Fruit fly (Drosophila melanogaster) whole organism, wandering third instar larva: ENCODE results near the gene sunn.

ENCODE experiments used
- CG32264 ChIP-seq: fragments of 200-800 bp; sonication (Bioruptor generic); optimal IDR thresholded peaks from 2 replicates; lab custom pipeline; 2016; ENCODE audit warnings: missing biosample characterization, missing genetic modification characterization
- CG9705 ChIP-seq: fragments of 200-800 bp; sonication (Bioruptor generic); optimal IDR thresholded peaks from 2 replicates; lab custom pipeline; 2018; ENCODE audit warnings: missing biosample characterization, mild to moderate bottlenecking, missing genetic modification characterization
- CrebA ChIP-seq: fragments of 200-800 bp; sonication (Bioruptor generic); optimal IDR thresholded peaks from 2 replicates; lab custom pipeline; 2016; ENCODE audit warnings: missing biosample characterization, mild to moderate bottlenecking, missing genetic modification characterization, borderline replicate concordance
- Dfd ChIP-seq: fragments of >200 bp; optimal IDR thresholded peaks from 2 replicates; lab custom pipeline; 2017; ENCODE audit warnings: missing biosample characterization, missing genetic modification characterization
- Dif ChIP-seq: fragments of 200-275, 200-300 bp; sonication (Bioruptor generic); optimal IDR thresholded peaks from 2 replicates; lab custom pipeline; 2018; ENCODE audit warnings: missing biosample characterization, missing genetic modification characterization; ENCODE audit not compliant: partially characterized antibody
- Hnf4 ChIP-seq: fragments of 200-800 bp; sonication (Bioruptor generic); optimal IDR thresholded peaks from 2 replicates; lab custom pipeline; 2016; ENCODE audit warnings: missing biosample characterization, mild to moderate bottlenecking, missing genetic modification characterization
- Hr83 ChIP-seq: fragments of 200-300 bp; sonication (Bioruptor generic); optimal IDR thresholded peaks from 2 replicates; lab custom pipeline; 2016; ENCODE audit warnings: missing biosample characterization, mild to moderate bottlenecking, missing genetic modification characterization, moderate library complexity; ENCODE audit not compliant: poor library complexity, severe bottlenecking
- Jra ChIP-seq: sonication (Bioruptor generic); optimal IDR thresholded peaks from 2 replicates; lab custom pipeline; 2016; ENCODE audit warnings: missing biosample characterization, missing genetic modification characterization
- Myc ChIP-seq: fragments of >200 bp; optimal IDR thresholded peaks from 2 replicates; lab custom pipeline; 2017
- N ChIP-seq: fragments of >200 bp; optimal IDR thresholded peaks from 2 replicates; lab custom pipeline; 2018; ENCODE audit warnings: missing biosample characterization, missing external identifiers, missing genetic modification characterization
- OdsH ChIP-seq: fragments of 200-800 bp; sonication (Bioruptor generic); optimal IDR thresholded peaks from 2 replicates; lab custom pipeline; 2016; ENCODE audit warnings: missing biosample characterization, mild to moderate bottlenecking, missing genetic modification characterization
- Rel ChIP-seq, 2 experiments: fragments of 200-800 bp; sonication (Bioruptor generic) in 1 of 2; optimal IDR thresholded peaks; 2 replicates in 1 of 2; 3 replicates in 1 of 2; lab custom pipeline; 2016 to 2019; ENCODE audit warnings: mild to moderate bottlenecking in 2 of 2, missing biosample characterization in 2 of 2, missing genetic modification characterization in 2 of 2, moderate library complexity in 1 of 2
- Sp1 ChIP-seq: fragments of 200-800 bp; sonication (Bioruptor generic); optimal IDR thresholded peaks from 3 replicates; lab custom pipeline; 2019; ENCODE audit warnings: missing biosample characterization, mild to moderate bottlenecking, missing genetic modification characterization, moderate library complexity
- Vsx2 ChIP-seq: fragments of 200-300, 225-300 bp; sonication (Bioruptor generic); optimal IDR thresholded peaks from 2 replicates; lab custom pipeline; 2018; ENCODE audit warnings: missing biosample characterization, missing genetic modification characterization; ENCODE audit not compliant: partially characterized antibody
- br ChIP-seq: fragments of 200-800 bp; sonication (Bioruptor generic); optimal IDR thresholded peaks from 2 replicates; lab custom pipeline; 2016; ENCODE audit warnings: missing biosample characterization, missing genetic modification characterization
- brk ChIP-seq: fragments of 200-800 bp; sonication (Bioruptor generic); optimal IDR thresholded peaks from 2 replicates; lab custom pipeline; 2016; ENCODE audit warnings: missing biosample characterization, mild to moderate bottlenecking, missing genetic modification characterization
- dl ChIP-seq, 2 experiments: fragments of 175-275, 200-275 bp in 1 of 2; fragments of 200-275 bp in 1 of 2; sonication (Bioruptor generic); optimal IDR thresholded peaks; lab custom pipeline; 2018; ENCODE audit warnings: mild to moderate bottlenecking in 2 of 2, missing biosample characterization in 2 of 2, missing genetic modification characterization in 2 of 2, moderate library complexity in 2 of 2; ENCODE audit not compliant: partially characterized antibody in 2 of 2, insufficient read depth in 1 of 2
- dmrt93B ChIP-seq: fragments of 200-800 bp; sonication (Bioruptor generic); optimal IDR thresholded peaks from 2 replicates; lab custom pipeline; 2018; ENCODE audit warnings: missing biosample characterization, mild to moderate bottlenecking, missing genetic modification characterization
- dsf ChIP-seq: sonication (Bioruptor generic); optimal IDR thresholded peaks from 2 replicates; lab custom pipeline; 2016; ENCODE audit warnings: missing biosample characterization, missing genetic modification characterization, borderline replicate concordance
- foxo ChIP-seq, 2 experiments: fragments of 200-800 bp; sonication (Bioruptor generic); optimal IDR thresholded peaks; 2 replicates in 1 of 2; 3 replicates in 1 of 2; lab custom pipeline; 2016 to 2017; ENCODE audit warnings: missing biosample characterization in 2 of 2, missing genetic modification characterization in 2 of 2
- fru ChIP-seq: fragments of 200-800 bp; sonication (Bioruptor generic); optimal IDR thresholded peaks from 3 replicates; lab custom pipeline; 2016; ENCODE audit warnings: missing biosample characterization, mild to moderate bottlenecking, missing genetic modification characterization
- h ChIP-seq: fragments of 200-800 bp; sonication (Bioruptor generic); optimal IDR thresholded peaks from 3 replicates; lab custom pipeline; 2016; ENCODE audit warnings: missing biosample characterization, mild to moderate bottlenecking, missing genetic modification characterization
- jim ChIP-seq: fragments of 175-275, 200-325 bp; sonication (Bioruptor generic); optimal IDR thresholded peaks from 2 replicates; lab custom pipeline; 2016; ENCODE audit warnings: missing biosample characterization, mild to moderate bottlenecking, missing genetic modification characterization
- lola ChIP-seq: fragments of >200 bp; optimal IDR thresholded peaks from 2 replicates; lab custom pipeline; 2017; ENCODE audit warnings: missing biosample characterization, missing genetic modification characterization
- pan ChIP-seq: fragments of >200 bp; optimal IDR thresholded peaks from 2 replicates; lab custom pipeline; 2017
- psq ChIP-seq: fragments of 200-800 bp; sonication (Bioruptor generic); optimal IDR thresholded peaks from 3 replicates; lab custom pipeline; 2017; ENCODE audit warnings: missing biosample characterization, mild to moderate bottlenecking, missing genetic modification characterization, moderate library complexity
- rgr ChIP-seq: fragments of 200-800 bp; sonication (Bioruptor generic); optimal IDR thresholded peaks from 3 replicates; lab custom pipeline; 2016; ENCODE audit warnings: missing biosample characterization, mild to moderate bottlenecking, missing genetic modification characterization
- sage ChIP-seq: fragments of 200-800 bp; sonication (Bioruptor generic); optimal IDR thresholded peaks from 2 replicates; lab custom pipeline; 2016; ENCODE audit warnings: missing biosample characterization, mild to moderate bottlenecking, missing genetic modification characterization
- sv ChIP-seq: fragments of 200-800 bp; sonication (Bioruptor generic); optimal IDR thresholded peaks from 3 replicates; lab custom pipeline; 2016; ENCODE audit warnings: missing biosample characterization, missing genetic modification characterization
- tai ChIP-seq: sonication (Bioruptor generic); optimal IDR thresholded peaks from 2 replicates; lab custom pipeline; 2016; ENCODE audit warnings: missing biosample characterization, missing genetic modification characterization
- woc ChIP-seq: sonication (Bioruptor generic); optimal IDR thresholded peaks from 2 replicates; lab custom pipeline; 2016; ENCODE audit warnings: missing biosample characterization, mild to moderate bottlenecking, missing genetic modification characterization

The sunn gene

DNA sequence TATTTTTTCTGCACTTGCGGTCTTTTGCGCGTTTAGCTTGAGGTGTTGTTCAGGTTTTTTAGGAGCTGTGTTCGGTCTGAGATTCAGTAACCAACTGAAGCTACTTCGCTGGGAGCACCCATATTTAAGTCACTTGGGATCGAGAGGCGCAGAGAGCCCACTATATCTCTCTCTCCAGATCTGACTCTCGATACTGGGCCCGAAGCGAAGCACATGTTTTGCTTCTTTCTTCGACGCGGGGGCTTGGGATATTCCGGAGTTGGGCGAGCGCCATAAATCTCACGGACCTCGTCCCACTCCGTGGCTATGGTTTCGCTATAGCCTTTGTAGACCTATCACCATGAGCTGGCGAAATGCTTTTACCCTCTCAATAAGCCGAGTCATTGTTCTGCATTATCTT is 13.0 kb upstream of the sunn start, which contains the start of gene CG14132:
CG14132 (minus strand) TSS at position 99 of the 400 bp plus-strand sequence.
- no peak for TF ChIP-seq h (GFP tag; lab: Kevin White, UChicago)
- no peak for TF ChIP-seq Hr83
- no peak for TF ChIP-seq lola (GFP tag; lab: Kevin White, UChicago)
- no peak for TF ChIP-seq dsf (GFP tag; lab: Kevin White, UChicago)
- TF ChIP-seq br (GFP tag; lab: Kevin White, UChicago): no peak
- no peak for TF ChIP-seq tai (GFP tag; lab: Kevin White, UChicago)
- no peak for TF ChIP-seq pan
- TF ChIP-seq dmrt93B (GFP tag; lab: Kevin White, UChicago): no peak
- no peak for TF ChIP-seq Sp1
- TF ChIP-seq Myc (lab: Kevin White, UChicago): no peak
- no peak for TF ChIP-seq sv (GFP tag; lab: Kevin White, UChicago)
- TF ChIP-seq fru (GFP tag; lab: Kevin White, UChicago): peak; percentile 2
- TF ChIP-seq Dif (GFP tag; lab: Kevin White, UChicago): peak; percentile 66
- no peak for TF ChIP-seq woc (GFP tag; lab: Kevin White, UChicago)
- no peak for TF ChIP-seq jim (GFP tag; lab: Kevin White, UChicago)
- TF ChIP-seq CrebA: no peak
- no peak for TF ChIP-seq N (GFP tag; lab: Kevin White, UChicago)
- no peak for TF ChIP-seq sage (GFP tag; lab: Kevin White, UChicago)
- no peak for TF ChIP-seq psq (GFP tag; lab: Kevin White, UChicago)
- TF ChIP-seq Jra: no peak
- TF ChIP-seq OdsH (GFP tag; lab: Kevin White, UChicago): no peak
- peak; percentile 11 to 34 for TF ChIP-seq dl (GFP tag; optimal IDR thresholded peaks at IDR 0.05; lab: Kevin White, UChicago; ENCODE audit: insufficient read depth in 1 of 2, partially characterized antibody in 2 of 2)
- no peak for TF ChIP-seq Vsx2 (GFP tag; lab: Kevin White, UChicago)
- TF ChIP-seq Rel (GFP tag; optimal IDR thresholded peaks at IDR 0.05; lab: Kevin White, UChicago): no peak
- peak; percentile 3 for TF ChIP-seq Rel (tag; optimal IDR thresholded peaks at IDR 0.05; lab: Kevin White, UChicago)
- TF ChIP-seq foxo (GFP tag; optimal IDR thresholded peaks at IDR 0.05; lab: Kevin White, UChicago): no peak
- TF ChIP-seq Dfd (GFP tag; lab: Kevin White, UChicago): no peak
- TF ChIP-seq, all 38 proteins: peak for 4

DNA sequence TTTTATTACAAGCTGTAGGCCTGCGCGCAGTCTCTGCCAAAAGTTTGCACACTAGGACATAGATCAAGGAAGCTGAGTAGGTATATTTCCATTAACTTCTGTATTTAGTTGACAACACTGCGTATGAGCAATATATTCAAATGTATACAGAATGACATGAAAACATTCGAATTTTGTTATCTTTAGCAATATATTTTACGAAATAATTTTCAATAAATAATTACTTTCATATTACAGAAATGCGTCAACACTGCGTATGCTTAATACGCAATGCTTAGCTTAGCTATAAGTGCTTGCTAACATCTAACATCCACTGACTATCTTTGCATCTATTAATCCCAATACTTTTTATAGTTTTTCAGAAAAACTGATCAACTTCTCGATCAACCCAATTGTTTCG is 11.8 kb upstream of the sunn start:
- TF ChIP-seq Dfd (GFP tag; lab: Kevin White, UChicago) (peak; percentile 56), brk (GFP tag; lab: Kevin White, UChicago) (no peak), sage (GFP tag; lab: Kevin White, UChicago) (no peak)
- TF ChIP-seq, all 38 proteins: peak for 1

DNA sequence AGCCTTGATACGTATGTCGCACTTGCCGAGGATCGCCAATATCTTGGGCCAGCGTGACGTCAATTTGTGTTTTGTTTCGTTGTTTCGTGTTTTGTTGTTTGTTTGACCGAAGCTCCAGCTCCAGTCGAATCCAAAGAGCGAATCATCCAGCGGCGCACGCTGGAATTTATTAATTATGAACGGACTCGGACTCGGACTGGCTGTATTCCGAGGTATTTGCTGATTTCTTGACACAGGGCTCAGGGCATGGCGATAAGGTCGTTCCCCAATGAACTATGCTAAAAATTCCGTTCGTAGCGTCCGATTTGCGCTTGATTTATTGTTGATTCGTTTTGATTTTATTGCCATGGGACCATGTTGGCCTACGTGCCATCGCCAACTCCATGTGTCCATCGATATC is 11.2 kb upstream of the sunn start:
- TF ChIP-seq dl (GFP tag; optimal IDR thresholded peaks at IDR 0.05; lab: Kevin White, UChicago; ENCODE audit: insufficient read depth in 1 of 2, partially characterized antibody in 2 of 2): peak in 1 of 2 experiments; percentile 15
- no peak for TF ChIP-seq psq (GFP tag; lab: Kevin White, UChicago)
- TF ChIP-seq h (GFP tag; lab: Kevin White, UChicago): peak; percentile 37

DNA sequence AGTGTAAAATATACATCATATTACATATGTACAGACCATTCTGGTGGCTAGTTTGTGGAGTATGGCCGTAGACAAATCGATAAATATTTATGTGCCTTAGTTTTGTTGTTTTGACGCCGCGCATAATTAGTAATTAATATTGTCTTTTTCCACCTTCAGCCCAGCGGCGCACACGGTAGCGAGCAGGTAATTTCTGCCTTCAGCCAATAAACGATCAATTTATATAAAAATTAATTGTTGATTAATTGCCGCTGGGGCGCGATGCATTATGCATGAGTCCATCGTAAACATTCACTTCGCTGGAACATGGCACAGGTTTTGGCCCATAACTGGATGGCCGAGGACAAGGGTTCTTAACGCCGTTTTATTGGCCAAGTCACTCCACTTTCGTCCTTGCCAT is 10.8 kb upstream of the sunn start:
- no peak for TF ChIP-seq OdsH (GFP tag; lab: Kevin White, UChicago)

DNA sequence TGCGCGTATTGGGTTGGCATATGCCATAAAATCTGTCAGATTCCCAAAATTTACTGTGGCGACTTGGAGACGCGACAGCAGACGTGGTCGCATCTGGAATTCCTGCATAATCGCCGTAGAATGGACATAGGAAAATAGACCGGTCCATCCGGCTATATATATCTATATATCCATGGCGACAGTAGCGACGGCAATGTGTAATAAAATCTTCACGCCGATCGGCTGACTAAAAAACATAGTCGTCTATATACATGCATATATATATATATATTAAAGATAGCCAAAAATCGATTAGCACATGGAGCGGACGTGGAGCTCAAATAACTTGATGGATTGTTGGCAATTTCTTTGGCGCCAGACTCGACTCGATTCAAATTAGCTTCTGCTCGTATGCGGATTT is 10.2 kb upstream of the sunn start:
- TF ChIP-seq Hnf4 (GFP tag; lab: Kevin White, UChicago) (no peak), tai (GFP tag; lab: Kevin White, UChicago) (no peak), CrebA (no peak), dl (GFP tag; optimal IDR thresholded peaks at IDR 0.05; lab: Kevin White, UChicago; ENCODE audit: insufficient read depth in 1 of 2, partially characterized antibody in 2 of 2) (no peak), br (GFP tag; lab: Kevin White, UChicago) (no peak), Vsx2 (GFP tag; lab: Kevin White, UChicago) (no peak), Rel (GFP tag; optimal IDR thresholded peaks at IDR 0.05; lab: Kevin White, UChicago) (no peak), Rel (tag; optimal IDR thresholded peaks at IDR 0.05; lab: Kevin White, UChicago) (no peak), dmrt93B (GFP tag; lab: Kevin White, UChicago) (no peak), fru (GFP tag; lab: Kevin White, UChicago) (no peak), Dif (GFP tag; lab: Kevin White, UChicago) (no peak), h (GFP tag; lab: Kevin White, UChicago) (no peak), Jra (no peak), Myc (lab: Kevin White, UChicago) (no peak), sv (GFP tag; lab: Kevin White, UChicago) (no peak), CG32264 (GFP tag; lab: Kevin White, UChicago) (no peak), rgr (GFP tag; lab: Kevin White, UChicago) (no peak), CG9705 (GFP tag; lab: Kevin White, UChicago) (no peak), Hr83 (no peak), woc (GFP tag; lab: Kevin White, UChicago) (no peak)
